Fruit fly (Drosophila melanogaster): ENCODE results near the gene CG15196.

CG15196 gene

DNA sequence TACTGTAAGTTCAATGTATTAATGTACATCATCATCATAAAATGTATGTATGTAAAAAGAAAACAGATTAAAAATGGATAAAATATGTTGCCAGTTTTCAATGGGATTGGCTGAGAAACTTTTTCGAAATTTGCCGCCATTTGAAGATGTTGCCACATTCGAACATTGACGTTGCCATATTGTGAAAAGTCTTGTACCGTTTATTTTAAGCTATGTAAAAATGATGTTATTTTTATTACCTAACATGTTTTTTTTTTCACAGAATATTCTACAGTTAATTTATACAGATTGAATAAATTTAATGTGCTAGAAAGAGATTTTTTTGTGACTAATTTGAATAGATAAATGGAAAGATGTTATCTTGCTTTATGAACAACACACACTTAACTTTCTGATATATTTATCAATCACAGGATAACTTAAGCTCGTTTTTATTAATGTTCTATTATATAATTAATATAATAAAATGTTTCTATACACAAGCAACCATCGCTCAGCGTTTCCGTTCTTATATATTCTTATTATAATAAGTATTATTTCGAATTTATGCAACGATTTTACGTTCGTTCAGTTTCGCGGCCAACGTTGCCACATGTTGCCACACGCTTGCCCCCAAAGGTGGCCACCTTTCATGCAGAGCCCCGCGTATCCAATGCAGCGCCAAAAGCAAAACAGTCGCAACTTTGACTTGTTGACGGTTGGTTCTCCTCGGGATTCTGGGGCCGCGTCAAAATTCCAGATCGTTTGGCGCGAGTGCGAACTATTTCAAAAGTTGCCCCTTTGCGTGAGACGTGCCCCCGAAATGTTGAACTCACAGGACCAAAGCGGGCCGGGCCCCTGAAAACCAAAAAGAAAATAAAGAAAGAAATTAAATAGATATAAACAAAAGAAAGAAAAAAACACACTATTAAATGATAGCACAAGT lies 49.4 kb downstream of the CG15196 start, which contains the start of gene CG43155:
TSS of gene CG43155 (plus strand) at position 875 of the 925 bp plus-strand sequence.
- TF ChIP-seq usp (GFP tag; optimal IDR thresholded peaks at IDR 0.05) (no peak), CG8478 (optimal IDR thresholded peaks at IDR 0.05) (no peak), EcR (GFP tag; optimal IDR thresholded peaks at IDR 0.05) (no peak), psq (optimal IDR thresholded peaks at IDR 0.05) (no peak), Dll (optimal IDR thresholded peaks at IDR 0.05) (no peak), pan (optimal IDR thresholded peaks at IDR 0.05) (no peak)
